Worm (Caenorhabditis elegans) whole organism, mixed stage, embryonic: ENCODE results near the gene pat-12.

Experiments used
- M03D4.4 ChIP-seq: sonication (generic microtip); optimal IDR thresholded peaks from 2 replicates; lab custom pipeline; 2017; ENCODE audit warnings: mild to moderate bottlenecking, missing genetic modification characterization, missing compliant biosample characterization
- drap-1 ChIP-seq: fragments of 200-800 bp; sonication (Bioruptor generic); optimal IDR thresholded peaks from 3 replicates; lab custom pipeline; 2018; ENCODE audit warnings: mild to moderate bottlenecking, missing genetic modification characterization, missing compliant biosample characterization
- elt-1 ChIP-seq: sonication (generic microtip); optimal IDR thresholded peaks from 2 replicates; lab custom pipeline; 2017; ENCODE audit warnings: missing genetic modification characterization, mild to moderate bottlenecking, missing compliant biosample characterization, antibody characterized with exemption, moderate library complexity, borderline replicate concordance; ENCODE audit not compliant: insufficient read depth
- elt-3 ChIP-seq: fragments of 150-350 bp; optimal IDR thresholded peaks from 2 replicates; lab custom pipeline; 2014; ENCODE audit warnings: missing biosample characterization, missing genetic modification characterization
- ham-2 ChIP-seq: fragments of 200-800 bp; sonication (Bioruptor generic); optimal IDR thresholded peaks from 2 replicates; lab custom pipeline; 2018; ENCODE audit warnings: mild to moderate bottlenecking, missing genetic modification characterization, missing compliant biosample characterization
- lin-13 ChIP-seq: fragments of 150-350 bp; optimal IDR thresholded peaks from 2 replicates; lab custom pipeline; 2014; ENCODE audit warnings: missing biosample characterization, missing genetic modification characterization
- mep-1 ChIP-seq: fragments of 150-350 bp; optimal IDR thresholded peaks from 2 replicates; lab custom pipeline; 2017; ENCODE audit warnings: missing biosample characterization, missing genetic modification reagents, missing genetic modification characterization, inconsistent platforms
- nhr-12 ChIP-seq: fragments of 150-350 bp; optimal IDR thresholded peaks from 2 replicates; lab custom pipeline; 2014; ENCODE audit warnings: missing biosample characterization, missing genetic modification characterization
- sptf-1 ChIP-seq: sonication (generic microtip); optimal IDR thresholded peaks from 2 replicates; lab custom pipeline; 2017; ENCODE audit warnings: mild to moderate bottlenecking, missing genetic modification characterization, moderate library complexity, missing compliant biosample characterization
- unc-62 ChIP-seq: fragments of 150-350 bp; optimal IDR thresholded peaks from 2 replicates; lab custom pipeline; 2014; ENCODE audit warnings: missing biosample characterization, missing genetic modification reagents, missing genetic modification characterization

DNA sequence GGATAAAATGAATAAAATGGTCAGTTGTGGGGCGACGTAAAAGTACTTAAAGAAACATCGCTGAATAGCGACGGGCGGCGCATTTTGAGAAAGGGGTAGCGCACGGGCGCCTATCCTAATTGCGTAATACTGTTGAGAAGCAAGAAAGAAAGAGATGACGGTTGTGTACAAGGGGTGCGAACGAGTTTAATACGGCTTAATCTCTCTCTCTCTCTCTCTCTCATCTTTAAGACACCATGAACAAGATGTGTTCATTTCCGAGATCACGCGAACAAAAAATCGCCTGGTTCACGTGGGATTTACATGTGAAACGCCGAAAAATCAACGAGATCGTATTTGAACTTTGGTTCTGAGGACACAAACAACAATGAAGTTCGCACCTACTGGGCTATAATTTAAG, 7.4 kb upstream of the pat-12 start:
- TF ChIP-seq nhr-12 (tag; lab: Kevin White, UChicago) (no peak), ham-2 (GFP tag; lab: Kevin White, UChicago) (no peak), elt-1 (tag; lab: Kevin White, UChicago) (no peak), M03D4.4 (tag; lab: Kevin White, UChicago) (no peak), elt-3 (no peak), lin-13 (tag; lab: Kevin White, UChicago) (no peak), drap-1 (GFP tag; lab: Kevin White, UChicago) (no peak), unc-62 (GFP tag; lab: Kevin White, UChicago) (no peak), sptf-1 (tag; lab: Kevin White, UChicago) (no peak), mep-1 (tag; lab: Kevin White, UChicago) (no peak)
